Worm (Caenorhabditis elegans): Measurements from ENCODE around the gene nra-3.
A peak's percentile ranks its signal among the peaks of the same experiment; 100 is the strongest.

nra-3 gene

ce11 chrX:9958561-9958960 is 27.3 kb upstream of the nra-3 start, which contains the start of gene ZC506.1 (continued):
- peak; percentile 78 for TF ChIP-seq unc-55 (GFP tag; optimal IDR thresholded peaks at IDR 0.05)
- TF ChIP-seq unc-86 (tag; optimal IDR thresholded peaks at IDR 0.05) = peak; percentile 62
- no peak for TF ChIP-seq C38D4.7 (GFP tag; optimal IDR thresholded peaks at IDR 0.05)
- no peak for TF ChIP-seq che-1 (tag; optimal IDR thresholded peaks at IDR 0.05)
- no peak for TF ChIP-seq eyg-1 (tag; optimal IDR thresholded peaks at IDR 0.05)
- TF ChIP-seq ztf-16 (tag; optimal IDR thresholded peaks at IDR 0.05) = peak; percentile 68
- TF ChIP-seq ceh-19 (GFP tag; optimal IDR thresholded peaks at IDR 0.05) = peak; percentile 64
- TF ChIP-seq mec-3 (tag; optimal IDR thresholded peaks at IDR 0.05; ENCODE audit: borderline replicate concordance) = no peak
- peak; percentile 74 for TF ChIP-seq ceh-30 (tag; optimal IDR thresholded peaks at IDR 0.05)
- no peak for TF ChIP-seq ceh-6 (GFP tag; optimal IDR thresholded peaks at IDR 0.05)
- TF ChIP-seq lin-11 (tag; optimal IDR thresholded peaks at IDR 0.05) = no peak
- no peak for TF ChIP-seq pqm-1 (tag; optimal IDR thresholded peaks at IDR 0.05)
- no peak for TF ChIP-seq ceh-9 (tag; optimal IDR thresholded peaks at IDR 0.05)
- TF ChIP-seq pax-1 (tag; optimal IDR thresholded peaks at IDR 0.05) = peak; percentile 15
- peak; percentile 63 for TF ChIP-seq syd-9 (tag; optimal IDR thresholded peaks at IDR 0.05)
- TF ChIP-seq ceh-24 (tag; optimal IDR thresholded peaks at IDR 0.05) = no peak
- peak; percentile 97 for TF ChIP-seq nfya-1 (tag; optimal IDR thresholded peaks at IDR 0.05)
- TF ChIP-seq ets-4 (tag; optimal IDR thresholded peaks at IDR 0.05) = peak; percentile 64
- TF ChIP-seq odd-2 (tag; optimal IDR thresholded peaks at IDR 0.05) = no peak
- TF ChIP-seq F13H6.1 (tag; optimal IDR thresholded peaks at IDR 0.05) = peak; percentile 42
- peak; percentile 71 for TF ChIP-seq dve-1 (tag; optimal IDR thresholded peaks at IDR 0.05)
- peak; percentile 53 for TF ChIP-seq elt-2 (tag; optimal IDR thresholded peaks at IDR 0.05)
- peak; percentile 89 for TF ChIP-seq pros-1 (tag; optimal IDR thresholded peaks at IDR 0.05)
- no peak for TF ChIP-seq sox-4 (tag; optimal IDR thresholded peaks at IDR 0.05)
- TF ChIP-seq ceh-18 (tag; optimal IDR thresholded peaks at IDR 0.05) = peak; percentile 95
- peak; percentile 90 for TF ChIP-seq ceh-34 (tag; optimal IDR thresholded peaks at IDR 0.05)
- TF ChIP-seq pat-9 (tag; optimal IDR thresholded peaks at IDR 0.05) = no peak
- peak; percentile 2 for TF ChIP-seq dmd-4 (tag; optimal IDR thresholded peaks at IDR 0.05; ENCODE audit: borderline replicate concordance)
- no peak for TF ChIP-seq C08G9.2 (tag; optimal IDR thresholded peaks at IDR 0.05)
- TF ChIP-seq ceh-48 (tag; optimal IDR thresholded peaks at IDR 0.05) = peak; percentile 92
- peak; percentile 77 for TF ChIP-seq sdc-2 (tag; optimal IDR thresholded peaks at IDR 0.05)
- TF ChIP-seq ama-1 (optimal IDR thresholded peaks at IDR 0.05) = no peak
- no peak for TF ChIP-seq K02D7.2 (tag; optimal IDR thresholded peaks at IDR 0.05)
- no peak for TF ChIP-seq hlh-15 (tag; optimal IDR thresholded peaks at IDR 0.05)
- TF ChIP-seq Y22D7AL.16 (tag; optimal IDR thresholded peaks at IDR 0.05) = no peak
- TF ChIP-seq unc-42 (tag; optimal IDR thresholded peaks at IDR 0.05) = peak; percentile 85
- TF ChIP-seq lim-6 (tag; optimal IDR thresholded peaks at IDR 0.05) = peak; percentile 33
- no peak for TF ChIP-seq fkh-6 (tag; optimal IDR thresholded peaks at IDR 0.05)
- TF ChIP-seq hlh-30 (tag; optimal IDR thresholded peaks at IDR 0.05; ENCODE audit: insufficient read depth) = peak; percentile 52
- TF ChIP-seq elt-4 (tag; optimal IDR thresholded peaks at IDR 0.05) = no peak
- TF ChIP-seq pha-2 (tag; optimal IDR thresholded peaks at IDR 0.05) = no peak
- TF ChIP-seq ceh-14 (tag; optimal IDR thresholded peaks at IDR 0.05) = no peak
- no peak for TF ChIP-seq unc-3 (GFP tag; conservative IDR thresholded peaks at IDR 0.05)
- TF ChIP-seq unc-3 (tag; optimal IDR thresholded peaks at IDR 0.05) = peak; percentile 43
- peak; percentile 86 for TF ChIP-seq ref-2 (tag; optimal IDR thresholded peaks at IDR 0.05)
- TF ChIP-seq tbx-7 (tag; optimal IDR thresholded peaks at IDR 0.05) = no peak
- TF ChIP-seq ttx-3 (tag; optimal IDR thresholded peaks at IDR 0.05) = peak; percentile 21
- TF ChIP-seq pag-3 (tag; optimal IDR thresholded peaks at IDR 0.05; ENCODE audit: borderline replicate concordance) = peak; percentile 50
- TF ChIP-seq rnt-1 (tag; optimal IDR thresholded peaks at IDR 0.05) = peak; percentile 87
- TF ChIP-seq zip-5 (tag; optimal IDR thresholded peaks at IDR 0.05) = no peak
- no peak for TF ChIP-seq ahr-1 (tag; optimal IDR thresholded peaks at IDR 0.05)
- no peak for TF ChIP-seq pha-4 (tag; optimal IDR thresholded peaks at IDR 0.05)
